Worm (Caenorhabditis elegans) whole organism, L4/young adult: ENCODE measurements around the gene tomm-40.
A peak's percentile ranks its signal among the peaks of the same experiment; 100 is the strongest.

Source experiments
- W03F9.2 ChIP-seq: fragments of 150-350 bp; optimal IDR thresholded peaks from 2 replicates; lab custom pipeline; 2014; ENCODE audit warnings: missing biosample characterization, missing genetic modification characterization
- dao-5 ChIP-seq: sonication (generic microtip); optimal IDR thresholded peaks from 2 replicates; lab custom pipeline; 2016; ENCODE audit warnings: missing genotype, missing genetic modification characterization, moderate library complexity, missing compliant biosample characterization
- him-1 ChIP-seq: sonication (generic microtip); optimal IDR thresholded peaks from 2 replicates; lab custom pipeline; 2016; ENCODE audit warnings: missing genotype, missing genetic modification reagents, missing genetic modification characterization, missing compliant biosample characterization

Gene tomm-40

ce11 chrII:8997479-8997878 is 24.1 kb upstream of the tomm-40 start, which contains the start of the genes F44G4.3 and tdp-1:
TSS of gene F44G4.3 (minus strand) at chrII:8997662.
TSS of gene tdp-1 (plus strand) at chrII:8997825.
- TF ChIP-seq dao-5 (tag; lab: Kevin White, UChicago) (no peak), W03F9.2 (tag; lab: Kevin White, UChicago) (no peak), him-1 (tag; lab: Kevin White, UChicago) (no peak)

ce11 chrII:8996064-8996463 is 22.7 kb upstream of the tomm-40 start, which contains the start of gene ndub-2:
TSS of gene ndub-2 (plus strand) at chrII:8996364.
- TF ChIP-seq dao-5 (tag; lab: Kevin White, UChicago) (no peak), W03F9.2 (tag; lab: Kevin White, UChicago) (no peak), him-1 (tag; lab: Kevin White, UChicago) (no peak)

- TF ChIP-seq him-1 (tag; lab: Kevin White, UChicago) (no peak), dao-5 (tag; lab: Kevin White, UChicago) (no peak), W03F9.2 (tag; lab: Kevin White, UChicago) (no peak)
These were observed 21.0 kb upstream of the tomm-40 start, which contains the start of gene F44G4.1 for ce11 chrII:8994336-8994735. TSS of gene F44G4.1 (plus strand) at chrII:8994636.

- TF ChIP-seq dao-5 (tag; lab: Kevin White, UChicago) (no peak), W03F9.2 (tag; lab: Kevin White, UChicago) (no peak), him-1 (tag; lab: Kevin White, UChicago) (no peak)
These were observed 19.4 kb upstream of the tomm-40 start, which contains the start of gene ooc-5 for ce11 chrII:8992780-8993179. TSS of gene ooc-5 (plus strand) at chrII:8993160.

- no peak for TF ChIP-seq W03F9.2 (tag; lab: Kevin White, UChicago)
- TF ChIP-seq him-1 (tag; lab: Kevin White, UChicago) = no peak
- no peak for TF ChIP-seq dao-5 (tag; lab: Kevin White, UChicago)
These were observed 18.2 kb upstream of the tomm-40 start for ce11 chrII:8991602-8992001.

- TF ChIP-seq him-1 (tag; lab: Kevin White, UChicago) (no peak), W03F9.2 (tag; lab: Kevin White, UChicago) (no peak), dao-5 (tag; lab: Kevin White, UChicago) (no peak)
These were observed 16.9 kb upstream of the tomm-40 start for ce11 chrII:8990267-8990666.

ce11 chrII:8989444-8989843 is 16.1 kb upstream of the tomm-40 start, which contains the start of gene C18E9.9:
TSS of gene C18E9.9 (minus strand) at chrII:8989544.
- no peak for TF ChIP-seq dao-5 (tag; lab: Kevin White, UChicago)
- TF ChIP-seq him-1 (tag; lab: Kevin White, UChicago) = no peak
- TF ChIP-seq W03F9.2 (tag; lab: Kevin White, UChicago) = no peak

- no peak for TF ChIP-seq him-1 (tag; lab: Kevin White, UChicago)
- TF ChIP-seq W03F9.2 (tag; lab: Kevin White, UChicago) = no peak
- TF ChIP-seq dao-5 (tag; lab: Kevin White, UChicago) = no peak
These were observed 14.6 kb upstream of the tomm-40 start, which contains the start of gene C18E9.8 for ce11 chrII:8987962-8988361. TSS of gene C18E9.8 (minus strand) at chrII:8988062.

- TF ChIP-seq W03F9.2 (tag; lab: Kevin White, UChicago) = no peak
- no peak for TF ChIP-seq dao-5 (tag; lab: Kevin White, UChicago)
- no peak for TF ChIP-seq him-1 (tag; lab: Kevin White, UChicago)
These were observed 9.3 kb upstream of the tomm-40 start, which contains the start of gene C18E9.7 for ce11 chrII:8982683-8983082. TSS of gene C18E9.7 (minus strand) at chrII:8982783.

- TF ChIP-seq W03F9.2 (tag; lab: Kevin White, UChicago) (peak; percentile 64), him-1 (tag; lab: Kevin White, UChicago) (peak; percentile 75), dao-5 (tag; lab: Kevin White, UChicago) (no peak)
These were observed 3.8 kb downstream of the tomm-40 start, which contains the start of the genes szy-20 and C18E9.5 for ce11 chrII:8969251-8970183. TSS of gene szy-20 (minus strand) at chrII:8969333. TSS of gene C18E9.5 (plus strand) at chrII:8969980.

ce11 chrII:8964835-8965234 is 8.5 kb downstream of the tomm-40 start, which contains the start of the genes ndub-3 and C18E9.2:
TSS of gene ndub-3 (minus strand) at chrII:8964890.
TSS of gene C18E9.2 (plus strand) at chrII:8965006.
- TF ChIP-seq dao-5 (tag; lab: Kevin White, UChicago) (no peak), him-1 (tag; lab: Kevin White, UChicago) (no peak), W03F9.2 (tag; lab: Kevin White, UChicago) (no peak)

ce11 chrII:8964049-8964448 is 9.3 kb downstream of the tomm-40 start, which contains the start of gene sftd-3:
TSS of gene sftd-3 (minus strand) at chrII:8964149.
- TF ChIP-seq W03F9.2 (tag; lab: Kevin White, UChicago) = no peak
- TF ChIP-seq him-1 (tag; lab: Kevin White, UChicago) = no peak
- no peak for TF ChIP-seq dao-5 (tag; lab: Kevin White, UChicago)

- TF ChIP-seq dao-5 (tag; lab: Kevin White, UChicago) = no peak
- peak; percentile 9 for TF ChIP-seq him-1 (tag; lab: Kevin White, UChicago)
These were observed 11.2 kb downstream of the tomm-40 start for ce11 chrII:8962206-8962605.
